Worm (Caenorhabditis elegans) whole organism, late embryonic: ENCODE results near the gene M02D8.5.

ENCODE experiments used
- C08G9.2 ChIP-seq: sonication (generic microtip); optimal IDR thresholded peaks from 2 replicates; lab custom pipeline; 2016; ENCODE audit warnings: mild to moderate bottlenecking, missing genetic modification characterization, moderate library complexity, missing compliant biosample characterization
- C38D4.7 ChIP-seq: fragments of 200-800 bp; sonication (Bioruptor generic); optimal IDR thresholded peaks from 2 replicates; lab custom pipeline; 2018; ENCODE audit warnings: mild to moderate bottlenecking, missing genetic modification characterization, moderate library complexity, missing compliant biosample characterization
- F13H6.1 ChIP-seq: sonication (generic microtip); optimal IDR thresholded peaks from 2 replicates; lab custom pipeline; 2016; ENCODE audit warnings: missing genetic modification characterization, missing compliant biosample characterization
- K02D7.2 ChIP-seq: sonication (generic microtip); optimal IDR thresholded peaks from 2 replicates; lab custom pipeline; 2017; ENCODE audit warnings: mild to moderate bottlenecking, missing genetic modification characterization, missing compliant biosample characterization
- ama-1 ChIP-seq: fragments of 150-350 bp; optimal IDR thresholded peaks from 2 replicates; lab custom pipeline; 2014
- ceh-14 ChIP-seq: sonication (generic microtip); optimal IDR thresholded peaks from 2 replicates; lab custom pipeline; 2016; ENCODE audit warnings: missing genotype, missing genetic modification characterization, missing compliant biosample characterization
- ceh-18 ChIP-seq: sonication (generic microtip); optimal IDR thresholded peaks from 2 replicates; lab custom pipeline; 2016; ENCODE audit warnings: missing genetic modification characterization, missing compliant biosample characterization
- ceh-2 ChIP-seq: sonication (generic microtip); optimal IDR thresholded peaks from 2 replicates; lab custom pipeline; 2016; ENCODE audit warnings: missing genotype, missing genetic modification characterization, missing compliant biosample characterization
- ceh-24 ChIP-seq: sonication (generic microtip); optimal IDR thresholded peaks from 2 replicates; lab custom pipeline; 2016; ENCODE audit warnings: mild to moderate bottlenecking, missing genetic modification characterization, missing compliant biosample characterization
- ceh-31 ChIP-seq: sonication (generic microtip); optimal IDR thresholded peaks from 2 replicates; lab custom pipeline; 2016; ENCODE audit warnings: missing genetic modification characterization, missing compliant biosample characterization
- ceh-45 ChIP-seq: fragments of 200-800 bp; sonication (Bioruptor generic); IDR thresholded peaks from 2 replicates; pipeline ENCODE4 v1.3.6; 2022; ENCODE audit warnings: missing genetic modification reagents, missing genetic modification characterization, missing compliant biosample characterization
- ceh-6 ChIP-seq: fragments of 200-800 bp; sonication (Bioruptor generic); optimal IDR thresholded peaks from 2 replicates; lab custom pipeline; 2018; ENCODE audit warnings: mild to moderate bottlenecking, missing genetic modification characterization, missing compliant biosample characterization
- dve-1 ChIP-seq: sonication (generic microtip); optimal IDR thresholded peaks from 2 replicates; lab custom pipeline; 2017; ENCODE audit warnings: antibody characterized with exemption, mild to moderate bottlenecking, missing genetic modification characterization, missing compliant biosample characterization
- elt-2 ChIP-seq: sonication (generic microtip); optimal IDR thresholded peaks from 2 replicates; lab custom pipeline; 2016; ENCODE audit warnings: missing genetic modification reagents, missing genetic modification characterization, missing compliant biosample characterization
- elt-4 ChIP-seq: sonication (generic microtip); optimal IDR thresholded peaks from 2 replicates; lab custom pipeline; 2016; ENCODE audit warnings: missing genetic modification characterization, missing compliant biosample characterization
- eyg-1 ChIP-seq: sonication (generic microtip); optimal IDR thresholded peaks from 2 replicates; lab custom pipeline; 2016; ENCODE audit warnings: missing genotype, missing genetic modification characterization, missing compliant biosample characterization
- fkh-10 ChIP-seq: fragments of 150-350 bp; optimal IDR thresholded peaks from 2 replicates; lab custom pipeline; 2014; ENCODE audit warnings: missing biosample characterization, missing genetic modification reagents, missing genetic modification characterization
- gmeb-2 ChIP-seq: sonication (generic microtip); optimal IDR thresholded peaks from 2 replicates; lab custom pipeline; 2016; ENCODE audit warnings: missing genetic modification characterization, inconsistent platforms, missing compliant biosample characterization
- hlh-8 ChIP-seq: sonication (generic microtip); optimal IDR thresholded peaks from 2 replicates; lab custom pipeline; 2016; ENCODE audit warnings: missing genotype, missing genetic modification characterization, missing compliant biosample characterization
- nfya-1 ChIP-seq: sonication (generic microtip); optimal IDR thresholded peaks from 2 replicates; lab custom pipeline; 2017; ENCODE audit warnings: missing genetic modification characterization, mild to moderate bottlenecking, missing compliant biosample characterization, antibody characterized with exemption, moderate library complexity
- npax-4 ChIP-seq: sonication (generic microtip); optimal IDR thresholded peaks from 2 replicates; lab custom pipeline; 2016; ENCODE audit warnings: missing genetic modification characterization, missing compliant biosample characterization
- odd-2 ChIP-seq: sonication (generic microtip); optimal IDR thresholded peaks from 2 replicates; lab custom pipeline; 2017; ENCODE audit warnings: antibody characterized with exemption, mild to moderate bottlenecking, missing genetic modification characterization, missing compliant biosample characterization
- pag-3 ChIP-seq: sonication (generic microtip); optimal IDR thresholded peaks from 2 replicates; lab custom pipeline; 2016; ENCODE audit warnings: missing compliant biosample characterization, missing genetic modification characterization, borderline replicate concordance
- pat-9 ChIP-seq: fragments of 200-800 bp; sonication (Bioruptor generic); optimal IDR thresholded peaks from 2 replicates; lab custom pipeline; 2018; ENCODE audit warnings: mild to moderate bottlenecking, missing genetic modification characterization, moderate library complexity, missing compliant biosample characterization
- pax-1 ChIP-seq: fragments of 150-350 bp; optimal IDR thresholded peaks from 2 replicates; lab custom pipeline; 2014; ENCODE audit warnings: missing biosample characterization, missing genetic modification characterization
- pqm-1 ChIP-seq: sonication (generic microtip); optimal IDR thresholded peaks from 2 replicates; lab custom pipeline; 2016; ENCODE audit warnings: missing genetic modification characterization, missing compliant biosample characterization
- ref-2 ChIP-seq: sonication (generic microtip); optimal IDR thresholded peaks from 2 replicates; lab custom pipeline; 2016; ENCODE audit warnings: missing genetic modification characterization, missing compliant biosample characterization
- rnt-1 ChIP-seq: sonication (generic microtip); optimal IDR thresholded peaks from 2 replicates; lab custom pipeline; 2016; ENCODE audit warnings: missing genetic modification characterization, missing compliant biosample characterization
- sox-4 ChIP-seq: sonication (generic microtip); optimal IDR thresholded peaks from 2 replicates; lab custom pipeline; 2017; ENCODE audit warnings: mild to moderate bottlenecking, missing genetic modification characterization, inconsistent platforms, missing compliant biosample characterization
- syd-9 ChIP-seq: sonication (generic microtip); optimal IDR thresholded peaks from 2 replicates; lab custom pipeline; 2016; ENCODE audit warnings: mild to moderate bottlenecking, missing genetic modification characterization, moderate library complexity, missing compliant biosample characterization
- unc-3 ChIP-seq, 2 experiments: fragments of 200-800 bp in 1 of 2; sonication (Bioruptor generic) in 1 of 2; sonication (generic microtip) in 1 of 2; conservative IDR thresholded peaks in 1 of 2; optimal IDR thresholded peaks in 1 of 2; 2 replicates each; pipeline versions ENCODE4 v1.3.6 to Lab custom; 2016 to 2022; ENCODE audit warnings: missing compliant biosample characterization in 2 of 2, missing genetic modification characterization in 2 of 2, missing genetic modification reagents in 1 of 2
- unc-55 ChIP-seq: sonication (generic microtip); optimal IDR thresholded peaks from 2 replicates; lab custom pipeline; 2017; ENCODE audit warnings: missing biosample characterization, missing genetic modification reagents, missing genetic modification characterization
- zip-5 ChIP-seq: sonication (generic microtip); optimal IDR thresholded peaks from 2 replicates; lab custom pipeline; 2016; ENCODE audit warnings: missing genetic modification characterization, missing compliant biosample characterization
- ztf-16 ChIP-seq: sonication (generic microtip); optimal IDR thresholded peaks from 2 replicates; lab custom pipeline; 2017; ENCODE audit warnings: missing genetic modification characterization, missing compliant biosample characterization

M02D8.5 gene

DNA sequence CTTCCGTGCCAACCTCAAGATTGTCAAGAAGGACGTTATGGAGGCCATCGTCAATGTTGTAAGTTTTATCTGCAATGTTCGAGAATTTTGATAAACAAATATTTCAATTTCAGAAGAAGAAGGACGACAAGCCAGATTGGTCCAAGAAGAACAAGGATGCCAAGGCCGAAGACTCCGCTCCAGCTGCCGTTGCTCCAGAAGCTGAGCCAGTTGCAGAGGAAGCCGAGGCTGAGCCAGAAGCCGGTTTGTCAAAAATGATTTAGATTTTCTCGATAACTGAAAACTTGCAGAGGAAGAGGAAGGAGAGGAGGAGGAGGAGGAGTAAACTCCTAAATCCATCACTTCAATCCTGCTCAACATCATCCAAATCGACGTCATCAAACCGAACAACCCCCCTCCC lies 28.7 kb upstream of the M02D8.5 start:
- TF ChIP-seq ceh-18, result no peak
- TF ChIP-seq odd-2 (tag; lab: Kevin White, UChicago), result no peak
- TF ChIP-seq ceh-2 (tag; lab: Kevin White, UChicago), result no peak
- no peak for TF ChIP-seq ceh-24
- TF ChIP-seq eyg-1 (tag; lab: Kevin White, UChicago), result no peak
- TF ChIP-seq hlh-8 (tag; lab: Kevin White, UChicago), result no peak
- TF ChIP-seq sox-4 (tag; lab: Kevin White, UChicago), result no peak
- no peak for TF ChIP-seq fkh-10 (GFP tag; lab: Kevin White, UChicago)
- TF ChIP-seq F13H6.1 (tag; lab: Kevin White, UChicago), result no peak
- TF ChIP-seq unc-55 (GFP tag; lab: Kevin White, UChicago), result no peak
- TF ChIP-seq ref-2 (tag; lab: Kevin White, UChicago), result no peak
- no peak for TF ChIP-seq ceh-6 (GFP tag; lab: Kevin White, UChicago)
- TF ChIP-seq ztf-16 (tag; lab: Kevin White, UChicago), result no peak
- no peak for TF ChIP-seq rnt-1 (tag; lab: Kevin White, UChicago)
- TF ChIP-seq ceh-31 (tag; lab: Kevin White, UChicago), result no peak
- no peak for TF ChIP-seq npax-4 (tag; lab: Kevin White, UChicago)
- TF ChIP-seq ceh-14 (tag; lab: Kevin White, UChicago), result no peak
- TF ChIP-seq pqm-1, result no peak
- no peak for TF ChIP-seq zip-5
- no peak for TF ChIP-seq elt-4 (tag; lab: Kevin White, UChicago)
- TF ChIP-seq, all 69 proteins: peak for 0

DNA sequence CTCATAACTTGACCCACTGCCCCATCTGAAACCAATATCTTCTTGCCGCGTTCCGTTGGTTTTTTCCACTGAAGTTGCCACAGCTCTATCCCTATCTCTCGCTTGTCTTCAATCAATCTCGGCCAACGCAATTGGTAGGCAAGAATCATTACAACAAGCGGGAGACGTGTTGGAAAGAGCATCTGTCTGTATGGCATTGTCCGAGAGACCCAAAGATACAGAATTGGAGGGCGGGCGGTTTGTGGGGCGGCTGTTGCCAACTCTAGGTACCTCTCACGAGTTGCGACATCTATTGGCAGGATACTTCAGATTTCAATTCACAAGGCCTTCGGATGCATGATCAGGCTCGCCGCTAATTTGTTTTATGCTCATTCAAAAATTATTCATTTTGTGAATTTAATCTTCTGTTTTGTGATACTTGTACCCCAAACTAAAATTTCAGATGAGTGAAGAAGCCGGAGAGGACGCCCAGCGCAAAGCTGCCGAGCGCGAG lies 27.7 kb upstream of the M02D8.5 start, which contains the start of gene unc-27:
Gene unc-27, plus strand, starts transcription at position 443 of the 493 bp plus-strand sequence.
- TF ChIP-seq nfya-1 (peak; percentile 40), unc-3 (GFP tag; conservative IDR thresholded peaks at IDR 0.05; lab: Robert Waterston, UW) (no peak), unc-3 (tag; optimal IDR thresholded peaks at IDR 0.05; lab: Kevin White, UChicago) (no peak), ceh-18 (peak; percentile 72), C38D4.7 (GFP tag; lab: Kevin White, UChicago) (no peak), dve-1 (no peak), pax-1 (tag; lab: Kevin White, UChicago) (no peak), rnt-1 (tag; lab: Kevin White, UChicago) (peak; percentile 75), ceh-45 (GFP tag; lab: Robert Waterston, UW) (no peak), F13H6.1 (tag; lab: Kevin White, UChicago) (no peak), unc-55 (GFP tag; lab: Kevin White, UChicago) (peak; percentile 71), syd-9 (peak; percentile 13), ceh-14 (tag; lab: Kevin White, UChicago) (no peak), gmeb-2 (no peak), K02D7.2 (tag; lab: Kevin White, UChicago) (no peak)

DNA sequence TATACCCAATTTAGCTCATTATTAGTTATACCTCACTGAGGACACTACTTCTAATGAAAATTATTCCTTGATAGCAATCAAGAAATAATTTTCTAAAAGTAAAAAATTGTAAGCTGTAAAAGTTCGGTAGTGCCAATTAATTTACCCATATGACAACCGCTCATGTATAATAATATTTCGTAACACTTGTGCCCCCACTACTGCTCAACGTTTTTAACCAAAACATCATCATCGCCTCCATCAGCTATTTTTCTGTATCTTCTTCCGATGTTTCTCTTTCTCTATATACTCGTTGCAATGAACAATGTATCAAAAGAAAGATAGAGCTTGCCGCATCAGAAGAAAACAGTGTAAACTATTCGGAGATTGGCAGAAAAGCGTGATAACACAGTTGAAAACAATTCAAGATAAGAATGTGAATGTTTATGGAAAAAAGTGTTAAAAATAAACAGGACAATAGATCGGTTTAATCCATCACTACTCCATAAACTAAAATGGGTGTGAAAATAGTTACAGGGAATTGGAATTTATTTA lies 26.4 kb upstream of the M02D8.5 start:
- no peak for TF ChIP-seq ama-1 (lab: Kevin White, UChicago)
- no peak for TF ChIP-seq elt-2 (tag; lab: Kevin White, UChicago)
- TF ChIP-seq C08G9.2 (tag; lab: Kevin White, UChicago), result no peak
- no peak for TF ChIP-seq pat-9 (tag; lab: Kevin White, UChicago)

DNA sequence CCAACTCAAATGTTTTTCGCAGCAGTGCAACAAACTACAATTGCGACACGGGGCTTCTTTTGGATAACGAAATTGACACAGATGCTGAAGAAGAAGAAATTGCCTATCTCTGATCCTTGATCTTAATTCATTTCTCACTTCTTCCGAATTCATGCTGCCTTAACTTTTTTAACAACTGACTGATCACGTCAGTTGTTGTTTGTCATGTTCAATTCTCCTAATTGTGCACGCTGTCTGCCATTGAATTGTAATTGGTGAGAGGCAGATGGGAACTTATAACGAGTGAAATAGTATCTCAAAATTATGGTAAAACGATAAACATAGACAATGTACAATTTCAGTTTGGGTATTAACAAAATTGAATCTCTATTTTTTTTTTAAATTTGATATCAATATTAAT lies 25.3 kb upstream of the M02D8.5 start:
- TF ChIP-seq pag-3 (tag; lab: Kevin White, UChicago), result no peak
- TF ChIP-seq unc-55 (GFP tag; lab: Kevin White, UChicago), result peak; percentile 51
